Worm (Caenorhabditis elegans) whole organism, early embryonic: ENCODE measurements around the gene C36C5.14.

ENCODE experiments used
- F13C5.2 ChIP-seq: sonication (generic microtip); optimal IDR thresholded peaks from 2 replicates; lab custom pipeline; 2017; ENCODE audit warnings: mild to moderate bottlenecking, missing genetic modification characterization, inconsistent platforms, missing compliant biosample characterization
- ama-1 ChIP-seq: fragments of 150-350 bp; optimal IDR thresholded peaks from 2 replicates; lab custom pipeline; 2014
- ets-7 ChIP-seq: sonication (generic microtip); optimal IDR thresholded peaks from 2 replicates; lab custom pipeline; 2016; ENCODE audit warnings: missing genotype, missing genetic modification characterization, missing compliant biosample characterization
- flt-1 ChIP-seq: fragments of 200-800 bp; sonication (Bioruptor generic); IDR thresholded peaks from 2 replicates; pipeline ENCODE4 v1.3.6; 2022; ENCODE audit warnings: missing genetic modification characterization, missing compliant biosample characterization
- scrt-1 ChIP-seq: fragments of 200-800 bp; sonication (Bioruptor generic); IDR thresholded peaks from 2 replicates; pipeline ENCODE4 v1.3.6; 2022; ENCODE audit warnings: missing genetic modification characterization, missing compliant biosample characterization

DNA sequence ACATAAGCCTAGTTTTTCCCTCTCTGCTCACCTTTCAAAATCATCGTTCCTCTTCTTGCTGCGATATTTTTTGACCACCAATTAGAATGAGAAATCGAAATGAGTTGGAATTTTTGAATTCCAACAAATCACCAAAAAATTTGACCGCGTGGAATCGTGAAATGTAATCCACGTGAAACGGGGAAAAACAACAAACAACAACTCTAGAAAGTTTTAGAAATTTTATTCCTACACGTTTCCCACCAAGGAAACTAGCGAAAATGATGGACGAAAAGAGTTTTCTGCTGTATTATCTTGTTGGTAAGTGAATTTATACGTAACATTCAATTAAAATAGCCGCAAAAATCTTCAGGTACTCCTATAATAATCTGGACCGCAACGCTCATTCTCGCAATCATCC, 26.9 kb downstream of the C36C5.14 start, which contains the start of the genes irld-3 and F02C9.1:
- TF ChIP-seq ama-1 (lab: Kevin White, UChicago) (no peak), F13C5.2 (tag; lab: Kevin White, UChicago) (no peak), ets-7 (tag; lab: Kevin White, UChicago) (no peak), flt-1 (GFP tag; lab: Robert Waterston, UW) (no peak), scrt-1 (no peak)
